Worm (Caenorhabditis elegans) whole organism, L1 larva: ENCODE results near the gene pat-3.
A peak's percentile ranks its signal among the peaks of the same experiment; 100 is the strongest.

Experiments
- C04F5.9 ChIP-seq: sonication (generic microtip); optimal IDR thresholded peaks from 2 replicates; lab custom pipeline; 2016; ENCODE audit warnings: missing genetic modification characterization, missing compliant biosample characterization
- C16A3.4 ChIP-seq: fragments of 150-350 bp; optimal IDR thresholded peaks from 2 replicates; lab custom pipeline; 2014; ENCODE audit warnings: missing biosample characterization, missing genetic modification characterization
- F16B12.6 ChIP-seq: fragments of 150-350 bp; optimal IDR thresholded peaks from 2 replicates; lab custom pipeline; 2014; ENCODE audit warnings: missing biosample characterization, missing genetic modification characterization
- aha-1 ChIP-seq: fragments of 150-350 bp; optimal IDR thresholded peaks from 2 replicates; lab custom pipeline; 2014; ENCODE audit warnings: missing biosample characterization, missing genetic modification characterization
- ama-1 ChIP-seq: fragments of 150-350 bp; optimal IDR thresholded peaks from 2 replicates; lab custom pipeline; 2014
- ceh-82 ChIP-seq, 3 experiments: fragments of 150-350 bp in 1 of 3; sonication (generic microtip) in 2 of 3; optimal IDR thresholded peaks; 2 replicates each; lab custom pipeline; 2014 to 2017; ENCODE audit warnings: missing biosample characterization in 3 of 3, missing genetic modification characterization in 3 of 3
- ceh-90 ChIP-seq: sonication (generic microtip); optimal IDR thresholded peaks from 2 replicates; lab custom pipeline; 2016; ENCODE audit warnings: missing genetic modification characterization, missing compliant biosample characterization
- ces-1 ChIP-seq: fragments of 150-350 bp; optimal IDR thresholded peaks from 2 replicates; lab custom pipeline; 2014; ENCODE audit warnings: missing biosample characterization, missing genetic modification reagents, missing genetic modification characterization
- dpl-1 ChIP-seq, 3 experiments: fragments of 150-350 bp in 2 of 3; sonication (generic microtip) in 1 of 3; optimal IDR thresholded peaks; 2 replicates each; lab custom pipeline; 2014 to 2017; ENCODE audit warnings: missing biosample characterization in 3 of 3, missing genetic modification characterization in 3 of 3, missing genetic modification reagents in 3 of 3
- dsc-1 ChIP-seq: sonication (generic microtip); optimal IDR thresholded peaks from 2 replicates; lab custom pipeline; 2016; ENCODE audit warnings: mild to moderate bottlenecking, missing genetic modification characterization, missing compliant biosample characterization
- efl-1 ChIP-seq, 4 experiments: fragments of 150-350 bp; optimal IDR thresholded peaks in 3 of 4; peaks in 1 of 4; 1 replicate in 1 of 4; 2 replicates in 3 of 4; lab custom pipeline; 2014; ENCODE audit warnings: missing biosample characterization in 2 of 4, missing genetic modification characterization in 2 of 4, missing genetic modification reagents in 2 of 4
- efl-3 ChIP-seq: fragments of 200-800 bp; sonication (Bioruptor generic); optimal IDR thresholded peaks from 2 replicates; lab custom pipeline; 2018; ENCODE audit warnings: mild to moderate bottlenecking, missing genetic modification characterization, missing compliant biosample characterization
- elt-3 ChIP-seq, 6 experiments: fragments of 150-350 bp in 1 of 6; sonication (generic microtip); optimal IDR thresholded peaks; 2 replicates each; lab custom pipeline; 2017 to 2018; ENCODE audit warnings: missing biosample characterization in 6 of 6, missing genetic modification characterization in 6 of 6, inconsistent platforms in 1 of 6
- ets-5 ChIP-seq: fragments of 200-800 bp; sonication (Bioruptor generic); IDR thresholded peaks from 2 replicates; pipeline ENCODE4 v1.3.6; 2022; ENCODE audit warnings: missing genetic modification characterization, missing compliant biosample characterization
- fkh-8 ChIP-seq: sonication (generic microtip); optimal IDR thresholded peaks from 2 replicates; lab custom pipeline; 2016; ENCODE audit warnings: mild to moderate bottlenecking, missing genetic modification characterization, missing compliant biosample characterization
- grh-1 ChIP-seq: fragments of 200-800 bp; sonication (Bioruptor generic); IDR thresholded peaks from 2 replicates; pipeline ENCODE4 v1.3.6; 2022; ENCODE audit warnings: missing genetic modification reagents, missing genetic modification characterization, missing compliant biosample characterization
- isw-1 ChIP-seq: fragments of 200-800 bp; sonication (Bioruptor generic); IDR thresholded peaks from 2 replicates; pipeline ENCODE4 v1.3.6; 2022; ENCODE audit warnings: missing genetic modification characterization, missing compliant biosample characterization
- jun-1 ChIP-seq: fragments of 150-350 bp; optimal IDR thresholded peaks from 2 replicates; lab custom pipeline; 2014; ENCODE audit warnings: missing biosample characterization, missing genetic modification reagents, missing genetic modification characterization
- lin-14 ChIP-seq: fragments of 200-800 bp; sonication (Bioruptor generic); optimal IDR thresholded peaks from 2 replicates; lab custom pipeline; 2018; ENCODE audit warnings: mild to moderate bottlenecking, missing genetic modification characterization, moderate library complexity, missing compliant biosample characterization
- lin-35 ChIP-seq, 2 experiments: fragments of 150-350 bp; optimal IDR thresholded peaks; 2 replicates each; lab custom pipeline; 2014; ENCODE audit warnings: missing biosample characterization in 2 of 2, missing genetic modification characterization in 2 of 2, missing genetic modification reagents in 2 of 2
- lir-3 ChIP-seq: sonication (generic microtip); optimal IDR thresholded peaks from 2 replicates; lab custom pipeline; 2016; ENCODE audit warnings: mild to moderate bottlenecking, missing genetic modification characterization, moderate library complexity, missing compliant biosample characterization; ENCODE audit not compliant: poor library complexity
- lsy-2 ChIP-seq, 2 experiments: fragments of 150-350 bp; optimal IDR thresholded peaks; 2 replicates each; lab custom pipeline; 2014; ENCODE audit warnings: missing biosample characterization in 2 of 2, missing genetic modification characterization in 2 of 2
- mab-9 ChIP-seq: fragments of 200-800 bp; sonication (Bioruptor generic); IDR thresholded peaks from 2 replicates; pipeline ENCODE4 v1.3.6; 2022; ENCODE audit warnings: missing genetic modification reagents, missing genetic modification characterization, missing compliant biosample characterization
- mep-1 ChIP-seq: fragments of 150-350 bp; optimal IDR thresholded peaks from 2 replicates; lab custom pipeline; 2014; ENCODE audit warnings: missing biosample characterization, missing genetic modification characterization
- nhr-11 ChIP-seq: fragments of 150-350 bp; optimal IDR thresholded peaks from 2 replicates; lab custom pipeline; 2014; ENCODE audit warnings: missing biosample characterization, missing genetic modification characterization
- nhr-19 ChIP-seq: fragments of 200-800 bp; sonication (Bioruptor generic); conservative IDR thresholded peaks from 2 replicates; pipeline ENCODE4 v1.3.6; 2022; ENCODE audit warnings: missing genetic modification characterization, missing compliant biosample characterization
- nhr-20 ChIP-seq: sonication (generic microtip); optimal IDR thresholded peaks from 2 replicates; lab custom pipeline; 2016; ENCODE audit warnings: mild to moderate bottlenecking, missing genetic modification characterization, missing compliant biosample characterization
- nhr-71 ChIP-seq: sonication (generic microtip); optimal IDR thresholded peaks from 2 replicates; lab custom pipeline; 2016; ENCODE audit warnings: mild to moderate bottlenecking, missing genetic modification characterization, moderate library complexity, missing compliant biosample characterization
- nhr-77 ChIP-seq: fragments of 150-350 bp; optimal IDR thresholded peaks from 2 replicates; lab custom pipeline; 2014; ENCODE audit warnings: missing biosample characterization, missing genetic modification characterization
- nhr-84 ChIP-seq: sonication (generic microtip); optimal IDR thresholded peaks from 2 replicates; lab custom pipeline; 2017; ENCODE audit warnings: missing biosample characterization, missing genetic modification characterization
- pag-3 ChIP-seq: sonication (generic microtip); optimal IDR thresholded peaks from 2 replicates; lab custom pipeline; 2017; ENCODE audit warnings: missing genetic modification characterization, mild to moderate bottlenecking, missing compliant biosample characterization, antibody characterized with exemption, borderline replicate concordance; ENCODE audit not compliant: insufficient read depth
- rnt-1 ChIP-seq: sonication (generic microtip); optimal IDR thresholded peaks from 2 replicates; lab custom pipeline; 2016; ENCODE audit warnings: mild to moderate bottlenecking, missing genetic modification characterization, moderate library complexity, missing compliant biosample characterization
- snpc-4 ChIP-seq: fragments of 150-350 bp; optimal IDR thresholded peaks from 2 replicates; lab custom pipeline; 2014; ENCODE audit warnings: missing biosample characterization, missing genetic modification characterization
- snu-23 ChIP-seq: sonication (generic microtip); optimal IDR thresholded peaks from 2 replicates; lab custom pipeline; 2016; ENCODE audit warnings: missing genetic modification characterization, missing compliant biosample characterization
- swsn-7 ChIP-seq: sonication (generic microtip); optimal IDR thresholded peaks from 2 replicates; lab custom pipeline; 2016; ENCODE audit warnings: missing genetic modification characterization, missing compliant biosample characterization
- unc-130 ChIP-seq: fragments of 150-350 bp; optimal IDR thresholded peaks from 2 replicates; lab custom pipeline; 2017; ENCODE audit warnings: missing biosample characterization, missing genetic modification characterization, inconsistent platforms
- unc-86 ChIP-seq: sonication (generic microtip); optimal IDR thresholded peaks from 2 replicates; lab custom pipeline; 2016; ENCODE audit warnings: missing genetic modification characterization, missing compliant biosample characterization
- unc-98 ChIP-seq: fragments of 200-800 bp; sonication (Bioruptor generic); IDR thresholded peaks from 2 replicates; pipeline ENCODE4 v1.3.6; 2022; ENCODE audit warnings: missing genetic modification characterization, missing compliant biosample characterization
- vab-15 ChIP-seq: sonication (generic microtip); optimal IDR thresholded peaks from 2 replicates; lab custom pipeline; 2017; ENCODE audit warnings: missing genotype, mild to moderate bottlenecking, missing genetic modification characterization, missing compliant biosample characterization
- ztf-11 ChIP-seq, 2 experiments: sonication (generic microtip); optimal IDR thresholded peaks; 2 replicates each; lab custom pipeline; 2016 to 2017; ENCODE audit warnings: missing genetic modification characterization in 2 of 2, missing biosample characterization in 1 of 2, missing compliant biosample characterization in 1 of 2

pat-3 gene

DNA sequence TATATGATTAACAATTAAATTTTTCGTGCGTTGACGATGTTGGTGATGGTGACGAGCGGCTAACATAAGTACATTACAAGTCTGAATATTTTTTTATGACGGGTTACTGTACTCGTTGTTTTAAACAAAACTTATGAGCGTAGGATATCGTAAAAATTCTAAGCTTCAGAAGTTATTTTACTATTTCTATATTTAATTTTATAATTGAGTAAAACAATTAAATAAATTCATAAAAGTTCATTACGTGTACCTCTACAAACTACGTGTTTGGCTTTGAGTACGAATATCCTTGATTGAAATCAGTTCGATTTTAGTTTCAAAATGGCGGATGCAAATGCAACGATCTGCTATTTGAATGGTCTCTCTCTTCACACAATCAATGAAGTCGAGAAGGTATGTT lies 14.2 kb upstream of the pat-3 start, which contains the start of gene F37A8.1:
TSS of gene F37A8.1 (plus strand) at position 301 of the 400 bp plus-strand sequence.
- no peak for TF ChIP-seq ztf-11 (tag; optimal IDR thresholded peaks at IDR 0.05; lab: Kevin White, UChicago)
- no peak for TF ChIP-seq lir-3
- no peak for TF ChIP-seq isw-1 (GFP tag; lab: Robert Waterston, UW)
- TF ChIP-seq nhr-84 = no peak
- no peak for TF ChIP-seq nhr-19 (GFP tag; lab: Robert Waterston, UW)
- TF ChIP-seq fkh-8 (tag; lab: Kevin White, UChicago) = no peak
- TF ChIP-seq unc-86 (tag; lab: Kevin White, UChicago) = no peak
- no peak for TF ChIP-seq ama-1 (lab: Kevin White, UChicago)
- no peak for TF ChIP-seq ceh-90 (tag; lab: Kevin White, UChicago)
- TF ChIP-seq swsn-7 (tag; lab: Kevin White, UChicago) = no peak
- TF ChIP-seq nhr-20 = no peak
- TF ChIP-seq rnt-1 (tag; lab: Kevin White, UChicago) = no peak
- no peak for TF ChIP-seq elt-3 (tag; optimal IDR thresholded peaks at IDR 0.05; lab: Kevin White, UChicago)
- no peak for TF ChIP-seq C16A3.4 (tag; lab: Kevin White, UChicago)
- no peak for TF ChIP-seq nhr-11 (tag; lab: Kevin White, UChicago)
- TF ChIP-seq nhr-71 = no peak
- TF ChIP-seq mab-9 = no peak
- no peak for TF ChIP-seq ets-5 (GFP tag; lab: Robert Waterston, UW)
- TF ChIP-seq snpc-4 (tag; lab: Kevin White, UChicago) = no peak

ce11 chrIII:3927450-3927849 lies 13.5 kb upstream of the pat-3 start:
- peak; percentile 51 for TF ChIP-seq dsc-1 (tag; lab: Kevin White, UChicago)
- TF ChIP-seq pag-3 = peak; percentile 92
- no peak for TF ChIP-seq nhr-77 (tag; lab: Kevin White, UChicago)
- peak; percentile 65 for TF ChIP-seq unc-130
- no peak for TF ChIP-seq snpc-4 (tag; lab: Kevin White, UChicago)
- TF ChIP-seq aha-1 (tag; lab: Kevin White, UChicago) = no peak
- TF ChIP-seq vab-15 (tag; lab: Kevin White, UChicago) = no peak
- TF ChIP-seq lir-3 = no peak
- TF ChIP-seq nhr-19 (GFP tag; lab: Robert Waterston, UW) = peak; percentile 43; the same call in 1 of the 2 replicates
- peak; percentile 9 to 44 for TF ChIP-seq efl-1 (optimal IDR thresholded peaks at IDR 0.05; lab: Kevin White, UChicago)
- peak; percentile 49 to 91 for TF ChIP-seq efl-1 (GFP tag; optimal IDR thresholded peaks at IDR 0.05 in 1 of 2; lab: Kevin White, UChicago)
- TF ChIP-seq nhr-71 = peak; percentile 61
- peak in 1 of 2 experiments; percentile 30 for TF ChIP-seq lin-35 (GFP tag; optimal IDR thresholded peaks at IDR 0.05; lab: Kevin White, UChicago)
- TF ChIP-seq lin-14 = peak; percentile 79
- TF ChIP-seq unc-98 (GFP tag; lab: Robert Waterston, UW) = no peak
- TF ChIP-seq lsy-2 (tag; optimal IDR thresholded peaks at IDR 0.05; lab: Kevin White, UChicago) = peak; percentile 15 to 38
- TF ChIP-seq dpl-1 (GFP tag; optimal IDR thresholded peaks at IDR 0.05; lab: Kevin White, UChicago) = peak in 2 of 3 experiments; percentile 18 to 27
- peak; percentile 58 for TF ChIP-seq rnt-1 (tag; lab: Kevin White, UChicago)
- TF ChIP-seq snu-23 (GFP tag; lab: Kevin White, UChicago) = peak; percentile 25
- TF ChIP-seq unc-86 (tag; lab: Kevin White, UChicago) = no peak

DNA sequence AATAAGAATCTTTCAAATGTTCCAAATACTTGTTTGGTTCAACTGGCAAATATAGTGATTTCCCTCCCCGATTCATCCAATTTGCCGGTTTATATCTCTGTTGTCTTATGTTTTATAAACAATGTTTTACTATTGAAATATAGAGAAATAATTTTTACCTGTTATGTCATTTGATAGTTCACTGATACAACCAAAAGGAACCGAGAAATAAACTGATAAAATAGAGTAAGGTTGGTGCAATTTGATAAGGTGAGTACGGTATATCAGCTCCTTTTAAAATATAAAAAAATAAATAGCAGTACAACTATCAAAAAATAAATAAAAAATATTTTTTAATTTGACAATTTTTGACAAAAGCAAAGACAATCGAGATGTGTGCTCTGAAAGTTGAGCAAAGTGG lies 12.9 kb upstream of the pat-3 start:
- TF ChIP-seq mep-1 (tag; lab: Kevin White, UChicago) (no peak), grh-1 (GFP tag; lab: Robert Waterston, UW) (no peak), ces-1 (GFP tag; lab: Kevin White, UChicago) (no peak), efl-3 (GFP tag; lab: Kevin White, UChicago) (no peak), ama-1 (lab: Kevin White, UChicago) (no peak), ceh-82 (tag; optimal IDR thresholded peaks at IDR 0.05; lab: Kevin White, UChicago) (no peak), jun-1 (tag; lab: Kevin White, UChicago) (no peak), efl-1 (optimal IDR thresholded peaks at IDR 0.05; lab: Kevin White, UChicago) (no peak), efl-1 (GFP tag; optimal IDR thresholded peaks at IDR 0.05 in 1 of 2; lab: Kevin White, UChicago) (no peak), F16B12.6 (tag; lab: Kevin White, UChicago) (no peak), C04F5.9 (tag; lab: Kevin White, UChicago) (no peak)
- TF ChIP-seq, all 84 proteins: peak for 0
